Worm (Caenorhabditis elegans): ENCODE measurements around the gene K02D10.1.

Gene K02D10.1

DNA sequence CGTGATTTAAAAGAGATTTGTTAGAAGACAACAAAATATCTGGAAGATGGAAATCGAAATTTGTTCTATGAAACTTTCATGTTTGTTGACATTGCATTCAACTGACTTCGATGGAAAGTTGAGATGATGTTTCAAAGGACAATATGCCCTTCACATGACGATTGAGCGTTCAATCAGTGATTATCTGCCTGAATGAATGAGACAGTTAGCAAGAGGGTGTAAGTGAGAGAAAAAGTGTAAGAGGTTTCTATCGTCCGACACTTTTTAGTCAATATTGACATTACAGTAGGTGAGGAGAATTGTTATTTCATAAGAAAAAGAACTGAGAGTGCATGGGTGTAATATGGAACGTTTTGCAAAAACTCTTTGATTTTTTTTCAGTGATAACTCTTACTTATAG lies 36.1 kb upstream of the K02D10.1 start:
- TF ChIP-seq somi-1 (GFP tag; optimal IDR thresholded peaks at IDR 0.05) (peak; percentile 26), pha-4 (tag; optimal IDR thresholded peaks at IDR 0.05) (peak; percentile 70), cebp-1 (GFP tag; IDR thresholded peaks at IDR 0.05) (peak; percentile 36; the same call in 1 of the 2 replicates), cebp-1 (tag; optimal IDR thresholded peaks at IDR 0.05) (peak; percentile 54), hrde-1 (tag; optimal IDR thresholded peaks at IDR 0.05; ENCODE audit: borderline replicate concordance) (no peak), xnd-1 (tag; optimal IDR thresholded peaks at IDR 0.05) (no peak), D2030.7 (GFP tag; IDR thresholded peaks at IDR 0.05) (no peak)

DNA sequence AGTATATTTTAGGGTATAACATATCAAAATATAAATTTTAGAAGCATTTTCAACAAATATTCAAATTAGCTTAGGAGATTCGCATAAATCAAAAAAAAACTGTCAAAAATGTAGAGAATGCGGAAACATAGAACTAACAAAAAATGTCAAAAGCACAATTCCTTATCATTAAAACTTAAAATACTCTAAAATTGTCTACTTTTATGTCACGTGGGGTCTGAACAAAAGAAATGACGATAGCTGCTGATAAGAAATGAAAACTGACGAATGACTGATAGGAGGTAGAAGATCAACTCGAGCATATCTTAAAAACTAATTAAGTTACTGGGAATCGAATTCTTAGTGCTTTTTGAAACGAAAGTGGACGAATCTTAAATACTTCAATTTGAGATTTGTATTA lies 35.7 kb upstream of the K02D10.1 start:
- TF ChIP-seq unc-62 (GFP tag; optimal IDR thresholded peaks at IDR 0.05), result peak; percentile 55
- TF ChIP-seq let-607 (tag; optimal IDR thresholded peaks at IDR 0.05), result peak in 1 of 2 experiments; percentile 42
- TF ChIP-seq nhr-80 (tag; optimal IDR thresholded peaks at IDR 0.05), result peak; percentile 35
- peak; percentile 1 for TF ChIP-seq snpc-1.3 (tag; optimal IDR thresholded peaks at IDR 0.05; ENCODE audit: insufficient read depth)
- no peak for TF ChIP-seq zfh-2 (GFP tag; conservative IDR thresholded peaks at IDR 0.05)
- TF ChIP-seq lin-54 (GFP tag; optimal IDR thresholded peaks at IDR 0.05), result peak; percentile 6

DNA sequence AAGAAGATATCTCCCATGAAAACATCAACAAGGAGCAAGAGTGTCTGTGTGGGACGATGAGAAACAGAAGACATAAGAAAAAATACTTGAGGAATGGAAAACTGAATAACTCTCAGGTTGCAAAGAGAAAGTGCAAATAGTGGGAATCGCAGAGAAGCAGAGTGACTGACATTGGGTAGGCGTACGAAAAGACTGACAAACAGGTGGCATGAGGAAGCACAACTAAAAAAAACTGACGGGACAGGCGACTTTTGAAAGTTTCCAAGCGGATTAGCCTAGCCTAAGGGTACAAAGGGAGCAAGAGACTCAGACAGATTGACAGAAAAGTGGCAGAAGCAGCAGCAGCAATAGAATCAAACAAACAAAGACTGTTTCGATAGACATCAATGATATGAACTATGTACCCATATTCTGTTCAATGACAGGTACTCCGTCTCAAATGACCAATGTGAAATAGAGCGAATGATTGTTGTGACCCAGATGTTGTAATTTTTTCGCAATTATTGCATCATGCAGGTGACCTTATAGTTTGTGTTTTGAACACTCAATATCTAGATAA lies 34.9 kb upstream of the K02D10.1 start:
- TF ChIP-seq dox-1 (GFP tag; IDR thresholded peaks at IDR 0.05) (peak; percentile 47; the same call in 1 of the 2 replicates), bed-1 (GFP tag; IDR thresholded peaks at IDR 0.05) (no peak), F22D6.2 (tag; optimal IDR thresholded peaks at IDR 0.05) (peak; percentile 8), B0019.2 (GFP tag; conservative IDR thresholded peaks at IDR 0.05) (no peak), K12H6.12 (tag; optimal IDR thresholded peaks at IDR 0.05) (peak; percentile 25), K11D2.4 (GFP tag; IDR thresholded peaks at IDR 0.05) (0 out of 2 replicates have a peak, but pooled peaks have one; percentile 58), pha-4 (tag; optimal IDR thresholded peaks at IDR 0.05) (no peak), C06A6.2 (GFP tag; conservative IDR thresholded peaks at IDR 0.05) (0 out of 2 replicates have a peak, but pooled peaks have one; percentile 13), madf-6 (GFP tag; IDR thresholded peaks at IDR 0.05) (peak; percentile 41; the same call in 1 of the 2 replicates), snpc-4 (GFP tag; optimal IDR thresholded peaks at IDR 0.05) (no peak), snpc-4 (tag; optimal IDR thresholded peaks at IDR 0.05) (peak in 1 of 4 experiments; percentile 1), hmg-1.2 (GFP tag; IDR thresholded peaks at IDR 0.05) (peak; percentile 45), nhr-80 (tag; optimal IDR thresholded peaks at IDR 0.05) (peak; percentile 66), cebp-1 (GFP tag; IDR thresholded peaks at IDR 0.05) (no peak), cebp-1 (tag; optimal IDR thresholded peaks at IDR 0.05) (peak; percentile 55), unc-62 (GFP tag; optimal IDR thresholded peaks at IDR 0.05) (peak; percentile 69), lin-40 (tag; optimal IDR thresholded peaks at IDR 0.05) (peak; percentile 8)

DNA sequence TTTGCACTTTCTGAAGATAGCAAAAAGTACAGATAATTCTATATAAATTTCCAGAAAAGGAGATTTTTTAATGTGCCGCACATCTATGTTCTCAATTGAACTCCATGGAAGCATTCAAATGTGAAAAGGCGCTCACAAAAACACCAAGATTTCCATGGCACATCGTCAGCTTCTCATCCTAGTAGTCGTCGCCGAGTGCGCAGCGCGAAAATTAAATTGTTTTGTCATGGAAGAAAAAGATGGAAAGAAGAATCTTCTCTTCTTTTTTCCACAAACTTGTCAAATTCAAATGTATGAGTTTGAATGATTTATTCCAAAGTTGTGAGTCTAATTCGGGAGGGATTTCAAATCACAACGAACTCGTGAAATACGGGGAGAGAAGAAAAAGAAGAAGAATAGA lies 31.9 kb upstream of the K02D10.1 start:
- no peak for TF ChIP-seq chd-7 (tag; optimal IDR thresholded peaks at IDR 0.05)
- TF ChIP-seq K12H6.12 (tag; optimal IDR thresholded peaks at IDR 0.05), result no peak
- no peak for TF ChIP-seq lsy-27 (tag; optimal IDR thresholded peaks at IDR 0.05; ENCODE audit: borderline replicate concordance, insufficient read depth)
- TF ChIP-seq lag-1 (GFP tag; IDR thresholded peaks at IDR 0.05), result no peak
- TF ChIP-seq ceh-79 (tag; optimal IDR thresholded peaks at IDR 0.05), result no peak
- TF ChIP-seq madf-6 (GFP tag; IDR thresholded peaks at IDR 0.05), result 0 out of 2 replicates have a peak, but pooled peaks have one; percentile 10
- no peak for TF ChIP-seq lin-35 (GFP tag; optimal IDR thresholded peaks at IDR 0.05)

DNA sequence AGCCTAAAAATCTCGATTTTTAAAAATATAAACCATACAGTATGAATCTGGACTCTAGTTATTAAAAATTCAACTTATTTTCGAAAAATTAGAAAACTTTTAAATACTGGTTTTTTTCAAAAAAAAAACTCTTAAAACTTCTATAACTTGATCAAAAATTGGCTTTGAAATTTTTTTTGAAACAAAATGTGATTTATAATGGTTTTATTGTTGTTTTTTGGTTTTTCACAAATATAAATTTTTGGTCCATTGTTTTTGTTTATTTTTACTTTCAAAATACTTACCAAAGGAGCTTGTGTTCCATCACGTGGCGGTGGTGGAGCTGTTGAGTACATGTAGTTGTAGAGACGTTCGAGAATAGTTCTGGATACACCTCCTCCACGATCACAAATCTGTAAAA lies 31.0 kb upstream of the K02D10.1 start:
- no peak for TF ChIP-seq lsl-1 (GFP tag; optimal IDR thresholded peaks at IDR 0.05)
- no peak for TF ChIP-seq unc-130 (GFP tag; optimal IDR thresholded peaks at IDR 0.05)
- TF ChIP-seq bed-2 (GFP tag; IDR thresholded peaks at IDR 0.05), result no peak
- no peak for TF ChIP-seq F57C9.4 (tag; optimal IDR thresholded peaks at IDR 0.05)
- TF ChIP-seq attf-6 (GFP tag; IDR thresholded peaks at IDR 0.05), result no peak
- TF ChIP-seq lag-1 (GFP tag; IDR thresholded peaks at IDR 0.05), result no peak
- TF ChIP-seq ztf-25 (GFP tag; IDR thresholded peaks at IDR 0.05), result no peak
- no peak for TF ChIP-seq egl-44 (GFP tag; IDR thresholded peaks at IDR 0.05)
- TF ChIP-seq nhr-90 (tag; optimal IDR thresholded peaks at IDR 0.05), result no peak
- no peak for TF ChIP-seq nhr-27 (tag; optimal IDR thresholded peaks at IDR 0.05)
- TF ChIP-seq nfya-2 (GFP tag; IDR thresholded peaks at IDR 0.05), result no peak
- no peak for TF ChIP-seq ceh-91 (GFP tag; IDR thresholded peaks at IDR 0.05)
- no peak for TF ChIP-seq madf-6 (GFP tag; IDR thresholded peaks at IDR 0.05)

All from whole organism, young adult.